Worm (Caenorhabditis elegans): Measurements from ENCODE around the gene uda-1.

ce11 chrV:9958231-9958630, 46.3 kb upstream of the uda-1 start, which contains the start of gene anmt-3:
- TF ChIP-seq dpl-1 (GFP tag; optimal IDR thresholded peaks at IDR 0.05) (no peak), B0336.3 (GFP tag; IDR thresholded peaks at IDR 0.05) (no peak), ama-1 (optimal IDR thresholded peaks at IDR 0.05) (no peak), ama-1 (GFP tag; optimal IDR thresholded peaks at IDR 0.05) (no peak), lin-54 (GFP tag; optimal IDR thresholded peaks at IDR 0.05) (no peak), lin-40 (tag; optimal IDR thresholded peaks at IDR 0.05) (no peak), unc-62 (GFP tag; optimal IDR thresholded peaks at IDR 0.05) (no peak), dpff-1 (tag; optimal IDR thresholded peaks at IDR 0.05) (no peak), akir-1 (GFP tag; optimal IDR thresholded peaks at IDR 0.05) (no peak), ztf-25 (GFP tag; IDR thresholded peaks at IDR 0.05) (no peak), snpc-1.1 (tag; optimal IDR thresholded peaks at IDR 0.05; ENCODE audit: insufficient read depth) (no peak)
